Worm (Caenorhabditis elegans): ENCODE results near the gene B0454.26.

DNA sequence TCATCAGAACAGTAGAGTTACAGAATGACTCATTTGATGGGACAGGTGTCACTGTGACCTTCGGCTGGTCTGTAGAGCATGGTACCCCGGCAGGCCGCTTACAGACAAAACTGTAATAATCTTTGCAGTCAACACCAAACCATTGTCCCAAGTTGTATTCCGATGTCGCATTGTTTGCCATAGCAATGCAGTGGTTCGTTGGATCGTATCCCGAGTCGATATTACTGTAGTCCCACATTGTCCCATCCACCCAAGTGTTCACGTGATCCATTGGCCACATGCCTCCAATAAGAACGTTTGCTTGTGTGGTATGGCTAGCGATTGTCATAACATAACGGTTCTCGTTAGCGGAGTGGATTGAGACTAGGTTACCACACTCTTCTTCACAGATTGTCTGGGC, 17.5 kb downstream of the B0454.26 start:
- no peak for TF ChIP-seq flt-1 (GFP tag; IDR thresholded peaks at IDR 0.05)
- no peak for TF ChIP-seq klf-2 (GFP tag; conservative IDR thresholded peaks at IDR 0.05)
- TF ChIP-seq tab-1 (GFP tag; IDR thresholded peaks at IDR 0.05): no peak
- TF ChIP-seq med-1 (GFP tag; optimal IDR thresholded peaks at IDR 0.05; ENCODE audit: insufficient read depth): no peak
- no peak for TF ChIP-seq ref-1 (GFP tag; conservative IDR thresholded peaks at IDR 0.05)
- no peak for TF ChIP-seq ztf-23 (GFP tag; IDR thresholded peaks at IDR 0.05)
- no peak for TF ChIP-seq ztf-29 (GFP tag; IDR thresholded peaks at IDR 0.05)
- TF ChIP-seq cog-1 (tag; optimal IDR thresholded peaks at IDR 0.05): no peak
- TF ChIP-seq T22C8.4 (GFP tag; IDR thresholded peaks at IDR 0.05): no peak
